Worm (Caenorhabditis elegans) whole organism, young adult: ENCODE data around the gene F01D5.6.

ENCODE experiments used
- D2030.7 ChIP-seq: fragments of 200-800 bp; sonication (Bioruptor generic); IDR thresholded peaks from 2 replicates; pipeline ENCODE4 v1.3.6; 2022; ENCODE audit warnings: missing genetic modification reagents, missing genetic modification characterization, missing compliant biosample characterization
- F33H1.4 ChIP-seq: fragments of 200-800 bp; sonication (Bioruptor generic); IDR thresholded peaks from 2 replicates; pipeline ENCODE4 v1.3.6; 2022; ENCODE audit warnings: missing genetic modification reagents, missing genetic modification characterization, missing compliant biosample characterization
- F37B4.10 ChIP-seq: fragments of 200-800 bp; sonication (Bioruptor generic); IDR thresholded peaks from 2 replicates; pipeline ENCODE4 v1.3.6; 2022; ENCODE audit warnings: missing genetic modification characterization, missing compliant biosample characterization
- F39B2.1 ChIP-seq: fragments of 200-800 bp; sonication (Bioruptor generic); IDR thresholded peaks from 2 replicates; pipeline ENCODE4 v1.3.6; 2022; ENCODE audit warnings: missing genetic modification reagents, missing genetic modification characterization, missing compliant biosample characterization
- F57A8.1 ChIP-seq: fragments of 200-800 bp; sonication (Bioruptor generic); optimal IDR thresholded peaks from 2 replicates; lab custom pipeline; 2018; ENCODE audit warnings: mild to moderate bottlenecking, missing genetic modification characterization, moderate library complexity, missing compliant biosample characterization
- F57C9.4 ChIP-seq: sonication (generic microtip); optimal IDR thresholded peaks from 2 replicates; lab custom pipeline; 2017; ENCODE audit warnings: mild to moderate bottlenecking, missing genetic modification characterization, missing compliant biosample characterization
- Y53F4B.3 ChIP-seq: fragments of 200-800 bp; sonication (Bioruptor generic); IDR thresholded peaks from 2 replicates; pipeline ENCODE4 v1.3.6; 2022; ENCODE audit warnings: missing genetic modification reagents, missing genetic modification characterization, missing compliant biosample characterization
- Y56A3A.18 ChIP-seq: fragments of 200-800 bp; sonication (Bioruptor generic); IDR thresholded peaks from 2 replicates; pipeline ENCODE4 v1.3.6; 2022; ENCODE audit warnings: missing genetic modification reagents, missing genetic modification characterization, missing compliant biosample characterization
- Y95B8A.8 ChIP-seq: fragments of 200-800 bp; sonication (Bioruptor generic); IDR thresholded peaks from 2 replicates; pipeline ENCODE4 v1.3.6; 2022; ENCODE audit warnings: missing genetic modification reagents, missing genetic modification characterization, missing compliant biosample characterization
- ZK185.1 ChIP-seq: sonication (generic microtip); optimal IDR thresholded peaks from 2 replicates; lab custom pipeline; 2016; ENCODE audit warnings: mild to moderate bottlenecking, missing genetic modification characterization, missing compliant biosample characterization; ENCODE audit not compliant: poor library complexity, severe bottlenecking
- bed-1 ChIP-seq: fragments of 200-800 bp; sonication (Bioruptor generic); IDR thresholded peaks from 2 replicates; pipeline ENCODE4 v1.3.6; 2022; ENCODE audit warnings: missing genetic modification reagents, missing genetic modification characterization, missing compliant biosample characterization
- ceh-100 ChIP-seq: fragments of 200-800 bp; sonication (Bioruptor generic); IDR thresholded peaks from 2 replicates; pipeline ENCODE4 v1.3.6; 2022; ENCODE audit warnings: missing genetic modification reagents, missing genetic modification characterization, missing compliant biosample characterization
- ceh-27 ChIP-seq: fragments of 200-800 bp; sonication (Bioruptor generic); optimal IDR thresholded peaks from 2 replicates; lab custom pipeline; 2018; ENCODE audit warnings: mild to moderate bottlenecking, missing genetic modification characterization, moderate library complexity, missing compliant biosample characterization
- ceh-40 ChIP-seq: fragments of 200-800 bp; sonication (Bioruptor generic); IDR thresholded peaks from 2 replicates; pipeline ENCODE4 v1.3.6; 2022; ENCODE audit warnings: missing genetic modification characterization, missing compliant biosample characterization
- ceh-58 ChIP-seq: fragments of 200-800 bp; sonication (Bioruptor generic); IDR thresholded peaks from 2 replicates; pipeline ENCODE4 v1.3.6; 2022; ENCODE audit warnings: missing genetic modification characterization, missing compliant biosample characterization
- ceh-79 ChIP-seq: sonication (generic microtip); optimal IDR thresholded peaks from 2 replicates; lab custom pipeline; 2017; ENCODE audit warnings: mild to moderate bottlenecking, missing genetic modification characterization, missing compliant biosample characterization
- efl-1 ChIP-seq: fragments of 150-350 bp; optimal IDR thresholded peaks from 2 replicates; lab custom pipeline; 2014; ENCODE audit warnings: missing biosample characterization, missing genetic modification reagents, missing genetic modification characterization
- egl-44 ChIP-seq: fragments of 200-800 bp; sonication (Bioruptor generic); IDR thresholded peaks from 2 replicates; pipeline ENCODE4 v1.3.6; 2022; ENCODE audit warnings: missing genetic modification reagents, missing genetic modification characterization, missing compliant biosample characterization
- ets-4 ChIP-seq: fragments of 200-800 bp; sonication (Bioruptor generic); optimal IDR thresholded peaks from 2 replicates; lab custom pipeline; 2018; ENCODE audit warnings: mild to moderate bottlenecking, missing genetic modification characterization, missing compliant biosample characterization
- gei-17 ChIP-seq: fragments of 200-800 bp; sonication (Bioruptor generic); optimal IDR thresholded peaks from 2 replicates; lab custom pipeline; 2018; ENCODE audit warnings: mild to moderate bottlenecking, missing genetic modification characterization, missing compliant biosample characterization
- hmg-20 ChIP-seq: fragments of 200-800 bp; sonication (Bioruptor generic); IDR thresholded peaks from 2 replicates; pipeline ENCODE4 v1.3.6; 2022; ENCODE audit warnings: missing genetic modification reagents, missing genetic modification characterization, missing compliant biosample characterization
- hrde-1 ChIP-seq: sonication (generic microtip); optimal IDR thresholded peaks from 2 replicates; lab custom pipeline; 2016; ENCODE audit warnings: missing genetic modification characterization, mild to moderate bottlenecking, missing compliant biosample characterization, moderate library complexity, missing genotype, missing genetic modification reagents, borderline replicate concordance
- hsf-1 ChIP-seq: fragments of 200-800 bp; sonication (Bioruptor generic); IDR thresholded peaks from 2 replicates; pipeline ENCODE4 v1.3.6; 2022; ENCODE audit warnings: missing genetic modification reagents, missing genetic modification characterization, missing compliant biosample characterization
- let-607 ChIP-seq, 2 experiments: fragments of 200-800 bp in 1 of 2; sonication (Bioruptor generic) in 1 of 2; sonication (generic microtip) in 1 of 2; optimal IDR thresholded peaks; 2 replicates each; lab custom pipeline; 2016 to 2018; ENCODE audit warnings: mild to moderate bottlenecking in 2 of 2, missing compliant biosample characterization in 2 of 2, missing genetic modification characterization in 2 of 2, moderate library complexity in 2 of 2, missing genotype in 1 of 2
- lin-35 ChIP-seq, 3 experiments: fragments of 150-350 bp in 2 of 3; sonication (generic microtip) in 1 of 3; optimal IDR thresholded peaks; 2 replicates each; lab custom pipeline; 2014 to 2018; ENCODE audit warnings: missing biosample characterization in 3 of 3, missing genetic modification characterization in 3 of 3, missing genetic modification reagents in 3 of 3
- lin-40 ChIP-seq: sonication (generic microtip); optimal IDR thresholded peaks from 2 replicates; lab custom pipeline; 2016; ENCODE audit warnings: missing genetic modification characterization, mild to moderate bottlenecking, missing compliant biosample characterization, missing genotype, missing genetic modification reagents
- lsl-1 ChIP-seq: fragments of 200-800 bp; sonication (Bioruptor generic); optimal IDR thresholded peaks from 2 replicates; lab custom pipeline; 2018; ENCODE audit warnings: mild to moderate bottlenecking, missing genetic modification characterization, moderate library complexity, missing compliant biosample characterization
- madf-10 ChIP-seq: sonication (generic microtip); optimal IDR thresholded peaks from 2 replicates; lab custom pipeline; 2016; ENCODE audit warnings: mild to moderate bottlenecking, missing genetic modification characterization, missing compliant biosample characterization
- madf-8 ChIP-seq: fragments of 200-800 bp; sonication (Bioruptor generic); conservative IDR thresholded peaks from 2 replicates; pipeline ENCODE4 v1.3.6; 2022; ENCODE audit warnings: missing genetic modification reagents, missing genetic modification characterization, missing compliant biosample characterization
- nhr-27 ChIP-seq: fragments of 200-800 bp; sonication (Bioruptor generic); optimal IDR thresholded peaks from 2 replicates; lab custom pipeline; 2018; ENCODE audit warnings: mild to moderate bottlenecking, missing genetic modification characterization, moderate library complexity, missing compliant biosample characterization
- nhr-80 ChIP-seq: sonication (generic microtip); optimal IDR thresholded peaks from 2 replicates; lab custom pipeline; 2016; ENCODE audit warnings: missing genetic modification characterization, missing compliant biosample characterization
- rec-8 ChIP-seq, 2 experiments: sonication (generic microtip); optimal IDR thresholded peaks; 2 replicates each; lab custom pipeline; 2016; ENCODE audit warnings: mild to moderate bottlenecking in 2 of 2, missing genetic modification characterization in 2 of 2, missing genetic modification reagents in 2 of 2, missing genotype in 2 of 2, missing biosample characterization in 1 of 2, missing compliant biosample characterization in 1 of 2, moderate library complexity in 1 of 2
- sdz-38 ChIP-seq: sonication (generic microtip); optimal IDR thresholded peaks from 2 replicates; lab custom pipeline; 2016; ENCODE audit warnings: missing genotype, missing genetic modification characterization, missing compliant biosample characterization
- sea-2 ChIP-seq: fragments of 200-800 bp; sonication (Bioruptor generic); IDR thresholded peaks from 2 replicates; pipeline ENCODE4 v1.3.6; 2022; ENCODE audit warnings: missing genetic modification characterization, missing compliant biosample characterization
- snpc-3.4 ChIP-seq: sonication (generic microtip); optimal IDR thresholded peaks from 2 replicates; lab custom pipeline; 2017; ENCODE audit warnings: missing genetic modification characterization, mild to moderate bottlenecking, missing compliant biosample characterization, antibody characterized with exemption, moderate library complexity, missing genotype, missing genetic modification reagents
- snpc-4 ChIP-seq, 5 experiments: fragments of 150-350 bp in 1 of 5; sonication (generic microtip) in 4 of 5; optimal IDR thresholded peaks; 2 replicates each; lab custom pipeline; 2014 to 2018; ENCODE audit warnings: missing genetic modification characterization in 5 of 5, missing biosample characterization in 3 of 5, antibody characterized with exemption in 2 of 5, mild to moderate bottlenecking in 2 of 5, missing compliant biosample characterization in 2 of 5, missing genotype in 2 of 5, moderate library complexity in 2 of 5, missing genetic modification reagents in 1 of 5
- somi-1 ChIP-seq: fragments of 200-800 bp; sonication (Bioruptor generic); optimal IDR thresholded peaks from 2 replicates; lab custom pipeline; 2018; ENCODE audit warnings: mild to moderate bottlenecking, missing genetic modification characterization, missing compliant biosample characterization
- tbp1 ChIP-seq: fragments of 200-800 bp; sonication (Bioruptor generic); optimal IDR thresholded peaks from 2 replicates; lab custom pipeline; 2018; ENCODE audit warnings: mild to moderate bottlenecking, missing genetic modification characterization, missing compliant biosample characterization
- ztf-22 ChIP-seq: fragments of 200-800 bp; sonication (Bioruptor generic); optimal IDR thresholded peaks from 2 replicates; lab custom pipeline; 2018; ENCODE audit warnings: mild to moderate bottlenecking, missing genetic modification characterization, moderate library complexity, missing compliant biosample characterization
- ztf-28 ChIP-seq: fragments of 200-800 bp; sonication (Bioruptor generic); IDR thresholded peaks from 2 replicates; pipeline ENCODE4 v1.3.6; 2022; ENCODE audit warnings: missing genetic modification reagents, missing genetic modification characterization, missing compliant biosample characterization

Gene F01D5.6

ce11 chrII:14010656-14011376 is 4.5 kb downstream of the F01D5.6 start, which contains the start of gene F01D5.8:
TSS of gene F01D5.8 (plus strand) at chrII:14010706.
- TF ChIP-seq ztf-22 (GFP tag; lab: Kevin White, UChicago) (no peak), F57C9.4 (no peak), sdz-38 (tag; lab: Kevin White, UChicago) (no peak), snpc-4 (GFP tag; optimal IDR thresholded peaks at IDR 0.05; lab: Kevin White, UChicago) (no peak), snpc-4 (tag; optimal IDR thresholded peaks at IDR 0.05; lab: Kevin White, UChicago) (peak; percentile 35 to 87 (median 74)), hrde-1 (no peak), F39B2.1 (GFP tag; lab: Robert Waterston, UW) (no peak), nhr-80 (tag; lab: Kevin White, UChicago) (peak; percentile 59)

ce11 chrII:14014637-14015036 is 8.3 kb downstream of the F01D5.6 start:
- TF ChIP-seq ceh-100 (no peak), F37B4.10 (GFP tag; lab: Robert Waterston, UW) (0 out of 2 replicates have a peak, but pooled peaks have one; percentile 48)
- TF ChIP-seq, all 124 proteins: peak for 1

- TF ChIP-seq lin-35 (GFP tag; optimal IDR thresholded peaks at IDR 0.05; lab: Kevin White, UChicago) (no peak), ceh-79 (no peak), Y53F4B.3 (GFP tag; lab: Robert Waterston, UW) (no peak), snpc-3.4 (no peak), gei-17 (GFP tag; lab: Kevin White, UChicago) (no peak), efl-1 (no peak), sdz-38 (tag; lab: Kevin White, UChicago) (no peak), F57A8.1 (GFP tag; lab: Kevin White, UChicago) (no peak), ceh-40 (no peak), bed-1 (GFP tag; lab: Robert Waterston, UW) (no peak), rec-8 (tag; optimal IDR thresholded peaks at IDR 0.05; lab: Kevin White, UChicago) (no peak), ceh-58 (GFP tag; lab: Robert Waterston, UW) (no peak), ztf-28 (GFP tag; lab: Robert Waterston, UW) (no peak)
Observed at ce11 chrII:14016865-14017264, 10.6 kb downstream of the F01D5.6 start, which contains the start of gene cyp-37A1. TSS of gene cyp-37A1 (minus strand) at chrII:14016965.

- TF ChIP-seq nhr-27 (tag; lab: Kevin White, UChicago) (peak; percentile 70), Y56A3A.18 (peak; percentile 93), hmg-20 (GFP tag; lab: Robert Waterston, UW) (peak; percentile 74), ZK185.1 (tag; lab: Kevin White, UChicago) (peak; percentile 39), Y95B8A.8 (GFP tag; lab: Robert Waterston, UW) (peak; percentile 10; the same call in 1 of the 2 replicates), F57A8.1 (GFP tag; lab: Kevin White, UChicago) (no peak), lin-40 (tag; lab: Kevin White, UChicago) (peak; percentile 89), egl-44 (GFP tag; lab: Robert Waterston, UW) (no peak), let-607 (tag; optimal IDR thresholded peaks at IDR 0.05; lab: Kevin White, UChicago) (peak; percentile 29 to 58), hsf-1 (GFP tag; lab: Robert Waterston, UW) (peak; percentile 60; the same call in 1 of the 2 replicates), F37B4.10 (GFP tag; lab: Robert Waterston, UW) (no peak), somi-1 (GFP tag; lab: Kevin White, UChicago) (peak; percentile 23), tbp1 (GFP tag; lab: Kevin White, UChicago) (peak; percentile 83), D2030.7 (GFP tag; lab: Robert Waterston, UW) (peak; percentile 96), ets-4 (peak; percentile 0), sdz-38 (tag; lab: Kevin White, UChicago) (no peak), F33H1.4 (GFP tag; lab: Robert Waterston, UW) (peak; percentile 71), lsl-1 (peak; percentile 80), ceh-58 (GFP tag; lab: Robert Waterston, UW) (no peak), madf-8 (GFP tag; lab: Robert Waterston, UW) (peak; percentile 63), madf-10 (tag; lab: Kevin White, UChicago) (peak; percentile 48), sea-2 (GFP tag; lab: Robert Waterston, UW) (no peak), ceh-27 (GFP tag; lab: Kevin White, UChicago) (peak; percentile 39), ceh-79 (no peak)
Observed at ce11 chrII:14018192-14018591, 11.9 kb downstream of the F01D5.6 start.
